Worm (Caenorhabditis elegans) whole organism, L1 larva: ENCODE measurements around the gene C29A12.1.

Source experiments
- ces-1 ChIP-seq: fragments of 150-350 bp; optimal IDR thresholded peaks from 2 replicates; lab custom pipeline; 2014; ENCODE audit warnings: missing biosample characterization, missing genetic modification reagents, missing genetic modification characterization
- elt-3 ChIP-seq, 6 experiments: fragments of 150-350 bp in 1 of 6; sonication (generic microtip); optimal IDR thresholded peaks; 2 replicates each; lab custom pipeline; 2017 to 2018; ENCODE audit warnings: missing biosample characterization in 6 of 6, missing genetic modification characterization in 6 of 6, inconsistent platforms in 1 of 6
- nhr-11 ChIP-seq: fragments of 150-350 bp; optimal IDR thresholded peaks from 2 replicates; lab custom pipeline; 2014; ENCODE audit warnings: missing biosample characterization, missing genetic modification characterization
- zag-1 ChIP-seq: fragments of 150-350 bp; optimal IDR thresholded peaks from 2 replicates; lab custom pipeline; 2014; ENCODE audit warnings: missing biosample characterization, missing genetic modification characterization

DNA sequence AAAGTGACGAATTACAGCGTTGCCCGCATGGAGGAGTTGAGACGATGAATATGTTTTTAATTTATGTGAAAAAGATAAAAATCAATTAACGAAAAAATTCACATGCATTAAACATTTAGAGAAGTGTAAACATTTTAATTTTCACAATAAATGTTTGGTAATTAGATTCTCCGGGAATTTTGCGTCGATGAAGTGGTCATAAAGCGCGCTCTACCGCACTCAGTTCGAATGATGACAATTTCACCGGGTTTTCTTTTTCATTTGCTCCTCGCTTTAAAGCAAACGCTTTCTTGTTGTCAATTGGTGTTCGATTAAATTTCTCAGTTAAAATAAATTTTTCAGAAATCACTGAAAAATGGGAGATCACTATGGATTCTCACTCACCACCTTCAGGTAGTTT is 43.3 kb downstream of the C29A12.1 start, which contains the start of the genes D1054.1 and pas-2:
- TF ChIP-seq elt-3 (tag; optimal IDR thresholded peaks at IDR 0.05; lab: Kevin White, UChicago), result no peak
- TF ChIP-seq ces-1 (GFP tag; lab: Kevin White, UChicago), result no peak
- TF ChIP-seq zag-1 (tag; lab: Kevin White, UChicago), result no peak
- TF ChIP-seq nhr-11 (tag; lab: Kevin White, UChicago), result no peak
